Fruit fly (Drosophila melanogaster): Measurements from ENCODE around the gene Mst87F.

Gene Mst87F

dm6 chr3R:13802057-13802817 lies 25.6 kb downstream of the Mst87F start (continued):
- TF ChIP-seq lab (GFP tag; optimal IDR thresholded peaks at IDR 0.05) (peak; percentile 47), CG12071 (GFP tag; optimal IDR thresholded peaks at IDR 0.05) (no peak), lov (optimal IDR thresholded peaks at IDR 0.05) (no peak), lov (GFP tag; IDR thresholded peaks at IDR 0.05) (no peak), grau (tag; optimal IDR thresholded peaks at IDR 0.05) (no peak), CG15479 (GFP tag; optimal IDR thresholded peaks at IDR 0.05) (no peak), ab (GFP tag; optimal IDR thresholded peaks at IDR 0.05) (no peak), danr (GFP tag; IDR thresholded peaks at IDR 0.05) (no peak), bcd (GFP tag; optimal IDR thresholded peaks at IDR 0.05) (no peak), CG10959 (GFP tag; IDR thresholded peaks at IDR 0.05) (no peak), klu (GFP tag; IDR thresholded peaks at IDR 0.05) (no peak), h (optimal IDR thresholded peaks at IDR 0.05) (no peak), zen2 (GFP tag; IDR thresholded peaks at IDR 0.05; ENCODE audit: partially characterized antibody) (no peak), CG12744 (GFP tag; optimal IDR thresholded peaks at IDR 0.05) (no peak), gce (GFP tag; IDR thresholded peaks at IDR 0.05) (no peak), repo (GFP tag; optimal IDR thresholded peaks at IDR 0.05) (no peak), jumu (GFP tag; optimal IDR thresholded peaks at IDR 0.05) (no peak), CG12104 (GFP tag; optimal IDR thresholded peaks at IDR 0.05) (no peak), CG11560 (tag; IDR thresholded peaks at IDR 0.05) (no peak), Ada2b (GFP tag; IDR thresholded peaks at IDR 0.05) (no peak), CG15696 (tag; optimal IDR thresholded peaks at IDR 0.05) (no peak), CG10462 (GFP tag; optimal IDR thresholded peaks at IDR 0.05) (no peak), da (GFP tag; optimal IDR thresholded peaks at IDR 0.05) (no peak), Sox100B (GFP tag; optimal IDR thresholded peaks at IDR 0.05) (no peak), NfI (GFP tag; optimal IDR thresholded peaks at IDR 0.05) (no peak), CG16813 (GFP tag; IDR thresholded peaks at IDR 0.05; ENCODE audit: partially characterized antibody) (no peak), dysf (GFP tag; IDR thresholded peaks at IDR 0.05) (no peak), E2f2 (GFP tag; IDR thresholded peaks at IDR 0.05) (no peak), Sry-β (GFP tag; optimal IDR thresholded peaks at IDR 0.05) (no peak), CG4360 (GFP tag; IDR thresholded peaks at IDR 0.05) (no peak), pzg (GFP tag; optimal IDR thresholded peaks at IDR 0.05) (no peak), CG34422 (GFP tag; IDR thresholded peaks at IDR 0.05) (no peak), HmgD (GFP tag; optimal IDR thresholded peaks at IDR 0.05) (no peak), HLH54F (GFP tag; optimal IDR thresholded peaks at IDR 0.05) (no peak), Rfx (GFP tag; IDR thresholded peaks at IDR 0.05) (peak; percentile 35; the same call in 1 of the 2 replicates), Six4 (GFP tag; optimal IDR thresholded peaks at IDR 0.05) (no peak), wor (GFP tag; IDR thresholded peaks at IDR 0.05) (no peak), Hsf (GFP tag; optimal IDR thresholded peaks at IDR 0.05) (no peak), pho (GFP tag; optimal IDR thresholded peaks at IDR 0.05) (no peak), trem (tag; optimal IDR thresholded peaks at IDR 0.05) (no peak), CG16863 (GFP tag; optimal IDR thresholded peaks at IDR 0.05) (no peak), Mrtf (GFP tag; IDR thresholded peaks at IDR 0.05) (no peak), CG18262 (tag; optimal IDR thresholded peaks at IDR 0.05) (no peak), NK7.1 (GFP tag; optimal IDR thresholded peaks at IDR 0.05) (no peak), H15 (GFP tag; IDR thresholded peaks at IDR 0.05) (no peak), tap (tag; optimal IDR thresholded peaks at IDR 0.05) (no peak), ttk (GFP tag; IDR thresholded peaks at IDR 0.05) (no peak), CG3407 (GFP tag; optimal IDR thresholded peaks at IDR 0.05) (no peak), disco-r (GFP tag; optimal IDR thresholded peaks at IDR 0.05) (no peak), CG42726 (GFP tag; IDR thresholded peaks at IDR 0.05; ENCODE audit: partially characterized antibody) (no peak), ci (GFP tag; IDR thresholded peaks at IDR 0.05) (peak; percentile 59; the same call in 2 of the 3 replicates), CG13624 (GFP tag; optimal IDR thresholded peaks at IDR 0.05) (no peak)
